Fruit fly (Drosophila melanogaster): Measurements from ENCODE around the gene CG14340.

The CG14340 gene

dm6 chr2L:1070332-1070731, 42.4 kb upstream of the CG14340 start (continued):
- TF ChIP-seq CG9139 (GFP tag; optimal IDR thresholded peaks at IDR 0.05) (peak; percentile 15), Lpt (GFP tag; optimal IDR thresholded peaks at IDR 0.05) (peak; percentile 53), salr (GFP tag; optimal IDR thresholded peaks at IDR 0.05) (peak; percentile 40 to 56), dac (GFP tag; optimal IDR thresholded peaks at IDR 0.05) (peak; percentile 32), lz (GFP tag; optimal IDR thresholded peaks at IDR 0.05) (peak; percentile 62), achi (GFP tag; optimal IDR thresholded peaks at IDR 0.05) (peak; percentile 73), CG8119 (GFP tag; IDR thresholded peaks at IDR 0.05) (peak; percentile 56; the same call in 2 of the 3 replicates), Met (GFP tag; optimal IDR thresholded peaks at IDR 0.05) (peak; percentile 72), Ets96B (tag; optimal IDR thresholded peaks at IDR 0.05) (peak; percentile 66), fd59A (GFP tag; optimal IDR thresholded peaks at IDR 0.05) (peak; percentile 46), fd85E (GFP tag; optimal IDR thresholded peaks at IDR 0.05) (no peak), spab (GFP tag; optimal IDR thresholded peaks at IDR 0.05) (peak; percentile 65), CG8319 (GFP tag; optimal IDR thresholded peaks at IDR 0.05) (peak; percentile 4), CG11762 (GFP tag; optimal IDR thresholded peaks at IDR 0.05; ENCODE audit: insufficient read depth) (no peak), CG16779 (tag; optimal IDR thresholded peaks at IDR 0.05) (no peak), CG31627 (GFP tag; optimal IDR thresholded peaks at IDR 0.05) (peak; percentile 46)

- TF ChIP-seq OdsH (GFP tag; optimal IDR thresholded peaks at IDR 0.05): peak; percentile 25
- TF ChIP-seq Ets96B (tag; optimal IDR thresholded peaks at IDR 0.05): peak; percentile 39
- peak; percentile 7 for TF ChIP-seq CG6276 (GFP tag; optimal IDR thresholded peaks at IDR 0.05)
- peak; percentile 14 for TF ChIP-seq CG32006 (GFP tag; optimal IDR thresholded peaks at IDR 0.05)
- TF ChIP-seq net (GFP tag; optimal IDR thresholded peaks at IDR 0.05): no peak
- TF ChIP-seq CG1621 (tag; optimal IDR thresholded peaks at IDR 0.05): no peak
- TF ChIP-seq Eip75B (GFP tag; optimal IDR thresholded peaks at IDR 0.05): peak; percentile 15
- no peak for TF ChIP-seq dsx (GFP tag; optimal IDR thresholded peaks at IDR 0.05; ENCODE audit: poor library complexity, severe bottlenecking)
- peak; percentile 36 for TF ChIP-seq acj6 (GFP tag; optimal IDR thresholded peaks at IDR 0.05)
- peak; percentile 35 for TF ChIP-seq CG10631 (GFP tag; optimal IDR thresholded peaks at IDR 0.05)
- peak; percentile 19 for TF ChIP-seq CG6792 (GFP tag; optimal IDR thresholded peaks at IDR 0.05)
- TF ChIP-seq cyc (GFP tag; optimal IDR thresholded peaks at IDR 0.05): peak; percentile 26
- peak; percentile 25 for TF ChIP-seq Sox15 (GFP tag; optimal IDR thresholded peaks at IDR 0.05)
- TF ChIP-seq esn (GFP tag; optimal IDR thresholded peaks at IDR 0.05): peak; percentile 20
- no peak for TF ChIP-seq Hr4 (GFP tag; optimal IDR thresholded peaks at IDR 0.05)
- peak; percentile 46 for TF ChIP-seq CG31627 (GFP tag; optimal IDR thresholded peaks at IDR 0.05)
- peak; percentile 48 for TF ChIP-seq Hr39 (GFP tag; optimal IDR thresholded peaks at IDR 0.05)
- no peak for TF ChIP-seq CG3032 (tag; optimal IDR thresholded peaks at IDR 0.05)
- peak; percentile 24 for TF ChIP-seq Sox14 (GFP tag; optimal IDR thresholded peaks at IDR 0.05)
- no peak for TF ChIP-seq CG8632 (GFP tag; optimal IDR thresholded peaks at IDR 0.05)
- no peak for TF ChIP-seq spab (GFP tag; optimal IDR thresholded peaks at IDR 0.05)
- peak; percentile 2 for TF ChIP-seq CG6808 (GFP tag; optimal IDR thresholded peaks at IDR 0.05)
- peak; percentile 71 for TF ChIP-seq svp (GFP tag)
- peak; percentile 51 for TF ChIP-seq CG3919 (GFP tag; optimal IDR thresholded peaks at IDR 0.05)
- TF ChIP-seq Smox (GFP tag; optimal IDR thresholded peaks at IDR 0.05): peak; percentile 26
- TF ChIP-seq Eip78C (GFP tag): peak; percentile 73
- TF ChIP-seq Met (GFP tag; optimal IDR thresholded peaks at IDR 0.05): peak; percentile 40
- peak; percentile 38 for TF ChIP-seq achi (GFP tag; optimal IDR thresholded peaks at IDR 0.05)
- no peak for TF ChIP-seq fd59A (GFP tag; optimal IDR thresholded peaks at IDR 0.05)
- TF ChIP-seq lz (GFP tag; optimal IDR thresholded peaks at IDR 0.05): no peak
- TF ChIP-seq ss (GFP tag; optimal IDR thresholded peaks at IDR 0.05): no peak
- TF ChIP-seq vri (GFP tag; optimal IDR thresholded peaks at IDR 0.05): peak; percentile 11
- TF ChIP-seq CG11762 (GFP tag; optimal IDR thresholded peaks at IDR 0.05; ENCODE audit: insufficient read depth): peak; percentile 7
- TF ChIP-seq CG6854 (GFP tag; optimal IDR thresholded peaks at IDR 0.05): no peak
- peak; percentile 21 for TF ChIP-seq Blimp-1 (GFP tag; optimal IDR thresholded peaks at IDR 0.05)
- TF ChIP-seq Ets21C (GFP tag; optimal IDR thresholded peaks at IDR 0.05): peak; percentile 24
- peak; percentile 10 for TF ChIP-seq Sox102F (GFP tag; optimal IDR thresholded peaks at IDR 0.05)
Observed at dm6 chr2L:1070941-1071340, 41.8 kb upstream of the CG14340 start.
